Worm (Caenorhabditis elegans): ENCODE measurements around the gene sdz-32.

Gene sdz-32

DNA sequence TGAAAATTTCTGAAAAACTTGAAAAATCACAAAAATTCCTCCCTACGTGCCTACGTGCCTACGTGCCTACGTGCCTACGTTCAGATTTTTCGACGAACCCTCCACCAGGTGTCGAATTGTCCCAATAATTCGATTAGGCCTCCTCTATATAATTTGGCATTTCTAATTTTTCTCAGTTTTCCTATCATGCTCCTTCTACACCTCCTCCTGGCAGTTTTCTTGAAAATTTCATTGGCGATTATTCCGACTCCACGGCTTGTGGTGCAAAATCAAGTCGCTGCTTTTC is 33.3 kb upstream of the sdz-32 start, which contains the start of gene C16C8.17:
Gene C16C8.17 (plus strand): TSS at position 187 of the 286 bp plus-strand sequence.
- TF ChIP-seq hsf-1 (GFP tag; IDR thresholded peaks at IDR 0.05) = no peak
- no peak for TF ChIP-seq F57A8.1 (GFP tag; optimal IDR thresholded peaks at IDR 0.05)
- no peak for TF ChIP-seq Y79H2A.3 (GFP tag; conservative IDR thresholded peaks at IDR 0.05)
- TF ChIP-seq sea-2 (GFP tag; IDR thresholded peaks at IDR 0.05) = no peak
- TF ChIP-seq unc-62 (GFP tag; optimal IDR thresholded peaks at IDR 0.05) = no peak
- TF ChIP-seq hmg-20 (GFP tag; IDR thresholded peaks at IDR 0.05) = no peak
- TF ChIP-seq nfya-1 (tag; optimal IDR thresholded peaks at IDR 0.05; ENCODE audit: borderline replicate concordance, insufficient read depth) = no peak
- no peak for TF ChIP-seq sptf-2 (GFP tag; optimal IDR thresholded peaks at IDR 0.05)

DNA sequence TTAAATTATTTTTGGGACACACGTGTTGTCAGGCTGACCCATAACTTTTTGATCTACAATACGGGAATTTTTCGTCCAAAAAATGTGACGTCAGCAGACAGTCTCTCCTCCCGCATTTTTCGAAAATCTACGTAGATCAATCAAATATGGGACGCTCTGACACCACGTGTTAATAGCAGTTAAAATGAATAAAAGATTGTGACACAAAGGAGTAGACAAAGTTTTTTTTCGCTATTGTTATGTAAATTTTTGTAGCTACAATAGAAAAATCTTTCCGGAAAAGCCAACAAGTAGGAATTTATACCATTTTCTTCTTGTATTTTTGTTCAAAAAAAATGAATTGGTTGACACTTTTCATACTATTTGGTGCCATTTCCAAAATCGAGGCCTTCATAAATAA is 32.5 kb upstream of the sdz-32 start, which contains the start of gene C16C8.27:
Gene C16C8.27 (plus strand): TSS at position 301 of the 400 bp plus-strand sequence.
- TF ChIP-seq F39B2.1 (GFP tag; IDR thresholded peaks at IDR 0.05) (no peak), unc-62 (GFP tag; optimal IDR thresholded peaks at IDR 0.05) (no peak), nhr-120 (GFP tag; IDR thresholded peaks at IDR 0.05) (no peak), ztf-26 (tag; optimal IDR thresholded peaks at IDR 0.05) (no peak), ceh-27 (GFP tag; optimal IDR thresholded peaks at IDR 0.05) (no peak), nfyb-1 (GFP tag; IDR thresholded peaks at IDR 0.05) (no peak), fkh-3 (tag; optimal IDR thresholded peaks at IDR 0.05) (no peak), hrde-1 (tag; optimal IDR thresholded peaks at IDR 0.05; ENCODE audit: borderline replicate concordance) (no peak), tbp1 (GFP tag; optimal IDR thresholded peaks at IDR 0.05) (no peak), ZK185.1 (tag; optimal IDR thresholded peaks at IDR 0.05; ENCODE audit: poor library complexity, severe bottlenecking) (no peak), snpc-1.3 (tag; optimal IDR thresholded peaks at IDR 0.05; ENCODE audit: insufficient read depth) (no peak), attf-3 (GFP tag; conservative IDR thresholded peaks at IDR 0.05) (no peak)

DNA sequence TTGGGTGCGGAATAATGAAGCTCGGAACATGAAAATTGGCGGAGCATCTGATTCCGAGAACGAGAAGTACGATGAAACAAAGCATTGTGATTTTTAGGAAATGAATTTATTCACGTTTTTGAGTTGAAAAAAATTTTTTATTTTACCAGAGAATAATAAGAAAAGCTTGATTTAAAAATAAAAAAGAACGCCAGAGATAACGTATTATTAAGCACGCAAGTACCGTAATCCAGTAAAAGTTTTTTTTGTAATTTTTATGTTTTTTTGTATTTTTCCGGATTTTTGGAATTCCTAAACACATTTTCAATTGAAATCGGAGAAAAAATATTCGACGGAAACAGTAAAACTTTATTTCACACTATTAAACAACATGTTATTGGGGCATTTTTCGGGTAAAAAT is 30.7 kb upstream of the sdz-32 start, which contains the start of gene C16C8.22:
Gene C16C8.22 (minus strand): TSS at position 101 of the 400 bp plus-strand sequence.
- no peak for TF ChIP-seq him-1 (tag; optimal IDR thresholded peaks at IDR 0.05)
- no peak for TF ChIP-seq egl-44 (GFP tag; IDR thresholded peaks at IDR 0.05)
- TF ChIP-seq nfya-1 (tag; optimal IDR thresholded peaks at IDR 0.05; ENCODE audit: borderline replicate concordance, insufficient read depth) = no peak
- no peak for TF ChIP-seq sea-2 (GFP tag; IDR thresholded peaks at IDR 0.05)
- TF ChIP-seq mes-4 (tag; optimal IDR thresholded peaks at IDR 0.05) = no peak
- TF ChIP-seq ztf-26 (tag; optimal IDR thresholded peaks at IDR 0.05) = no peak
- TF ChIP-seq ccch-3 (GFP tag; optimal IDR thresholded peaks at IDR 0.05) = no peak
- no peak for TF ChIP-seq cebp-1 (GFP tag; IDR thresholded peaks at IDR 0.05)
- no peak for TF ChIP-seq cebp-1 (tag; optimal IDR thresholded peaks at IDR 0.05)
- no peak for TF ChIP-seq egl-18 (GFP tag; IDR thresholded peaks at IDR 0.05)
- no peak for TF ChIP-seq madf-8 (GFP tag; conservative IDR thresholded peaks at IDR 0.05)
- TF ChIP-seq repo-1 (tag; optimal IDR thresholded peaks at IDR 0.05) = no peak
- no peak for TF ChIP-seq mcd-1 (GFP tag; IDR thresholded peaks at IDR 0.05)

DNA sequence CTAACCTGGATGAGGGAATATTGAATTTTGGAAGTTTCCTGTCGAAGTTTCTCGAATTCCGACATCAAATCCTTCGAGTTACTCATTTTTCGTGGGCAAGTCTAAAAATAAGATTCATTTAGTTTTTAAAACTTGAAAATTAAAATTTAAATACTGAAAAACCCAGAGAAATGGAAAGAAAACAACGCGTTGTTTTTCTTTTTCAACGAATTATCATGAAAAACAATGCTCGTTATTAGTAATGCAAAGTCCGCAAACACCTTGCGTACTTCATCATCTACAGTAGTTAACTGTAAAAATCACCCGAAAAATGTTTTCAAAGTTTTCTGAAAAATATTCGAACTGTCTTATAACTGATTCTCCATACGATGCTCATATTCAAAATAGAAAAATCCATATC is 29.6 kb upstream of the sdz-32 start, which contains the start of gene C16C8.4:
Gene C16C8.4 (minus strand): TSS at position 101 of the 400 bp plus-strand sequence.
- TF ChIP-seq F22D6.2 (tag; optimal IDR thresholded peaks at IDR 0.05) (no peak), lsl-1 (GFP tag; optimal IDR thresholded peaks at IDR 0.05) (peak; percentile 58), ztf-18 (tag; optimal IDR thresholded peaks at IDR 0.05) (no peak), F55B11.4 (tag; optimal IDR thresholded peaks at IDR 0.05; ENCODE audit: borderline replicate concordance, insufficient read depth) (no peak)
